Comparison of ENCODE assay signal across 4 fruit fly cellular contexts in genomic region chr3L:14784241-14784948, dm6.
TF ChIP-seq lines count a peak whose summit lies in the region.

No protein-coding gene starts in this region.

- TF ChIP-seq CTCF in whole organism, embryonic (GFP tag; optimal IDR thresholded peaks at IDR 0.05; lab: Kevin White, UChicago), result no peak

TF ChIP-seq in whole organism, adult, 20 proteins besides CTCF, POLR2A, EP300 and RAD21:
- TF ChIP-seq cnc (optimal IDR thresholded peaks at IDR 0.05; lab: Kevin White, UChicago) (no peak), kay (GFP tag; lab: Kevin White, UChicago; ENCODE audit: borderline replicate concordance) (peak; percentile 90), ovo (GFP tag; optimal IDR thresholded peaks at IDR 0.05; lab: Kevin White, UChicago) (no peak), pad (GFP tag; optimal IDR thresholded peaks at IDR 0.05; lab: Kevin White, UChicago) (no peak), CG12768 (GFP tag; optimal IDR thresholded peaks at IDR 0.05; lab: Kevin White, UChicago) (no peak), CG11617 (GFP tag; optimal IDR thresholded peaks at IDR 0.05; lab: Kevin White, UChicago) (no peak)

TF ChIP-seq in whole organism, embryonic, 481 proteins besides CTCF, POLR2A, EP300 and RAD21:
- TF ChIP-seq sd (tag; optimal IDR thresholded peaks at IDR 0.05; lab: Kevin White, UChicago) (peak; percentile 95), Abd-B (GFP tag; optimal IDR thresholded peaks at IDR 0.05; lab: Kevin White, UChicago) (no peak)

TF ChIP-seq in whole organism, prepupa, 60 proteins besides CTCF, POLR2A, EP300 and RAD21:
- TF ChIP-seq CG15336 (GFP tag; IDR thresholded peaks at IDR 0.05; lab: Robert Waterston, UW) (no peak), svp (GFP tag; lab: Kevin White, UChicago) (peak; percentile 96)

TF ChIP-seq in whole organism, wandering third instar larva, 38 proteins besides CTCF, POLR2A, EP300 and RAD21:
- TF ChIP-seq Abd-B (GFP tag; optimal IDR thresholded peaks at IDR 0.05; lab: Kevin White, UChicago), result no peak
- no peak for TF ChIP-seq Rel (GFP tag; optimal IDR thresholded peaks at IDR 0.05; lab: Kevin White, UChicago)
- TF ChIP-seq Rel (tag; optimal IDR thresholded peaks at IDR 0.05; lab: Kevin White, UChicago), result peak; percentile 57
